Fruit fly (Drosophila melanogaster): ENCODE data around the gene CG15629.
A peak's percentile ranks its signal among the peaks of the same experiment; 100 is the strongest.

The CG15629 gene

DNA sequence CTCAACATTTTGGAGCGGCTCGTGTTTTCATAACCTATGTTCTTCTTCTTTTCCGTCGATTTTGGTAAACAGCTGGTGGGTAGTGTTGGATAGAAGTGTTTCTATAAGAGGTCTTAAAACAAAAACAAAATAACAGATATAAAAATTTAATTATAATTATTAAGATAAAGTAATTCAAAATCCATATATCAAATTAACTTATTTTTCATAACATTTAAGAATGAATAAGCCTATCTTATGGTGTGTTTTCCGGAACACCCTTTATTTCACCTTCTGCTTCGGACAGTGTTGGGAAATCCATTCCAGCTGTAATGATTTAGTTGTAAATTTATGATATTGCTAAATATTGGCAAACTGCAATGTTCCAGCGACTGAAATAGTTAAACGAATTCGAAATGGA lies 37.5 kb downstream of the CG15629 start, which contains the start of the genes mRpS2 and Mon1 (continued):
- TF ChIP-seq Hr83 (GFP tag; optimal IDR thresholded peaks at IDR 0.05; ENCODE audit: poor library complexity, severe bottlenecking) (peak; percentile 89), lola (GFP tag; optimal IDR thresholded peaks at IDR 0.05) (no peak), tai (GFP tag; optimal IDR thresholded peaks at IDR 0.05) (no peak), woc (GFP tag; optimal IDR thresholded peaks at IDR 0.05) (peak; percentile 62), usp (GFP tag; optimal IDR thresholded peaks at IDR 0.05) (no peak)

dm6 chr2L:4852605-4853102 lies 39.8 kb downstream of the CG15629 start, which contains the start of gene smog:
Gene smog (plus strand): TSS chr2L:4852864.
- TF ChIP-seq sage (GFP tag; optimal IDR thresholded peaks at IDR 0.05) = no peak
- TF ChIP-seq Dfd (GFP tag; optimal IDR thresholded peaks at IDR 0.05) = no peak
- no peak for TF ChIP-seq pan (optimal IDR thresholded peaks at IDR 0.05)
- no peak for TF ChIP-seq Mio (GFP tag; optimal IDR thresholded peaks at IDR 0.05)
- TF ChIP-seq brk (GFP tag; optimal IDR thresholded peaks at IDR 0.05) = no peak
- TF ChIP-seq CG9705 (GFP tag; optimal IDR thresholded peaks at IDR 0.05) = no peak
- no peak for TF ChIP-seq Myc (optimal IDR thresholded peaks at IDR 0.05)
- TF ChIP-seq GATAd (GFP tag; optimal IDR thresholded peaks at IDR 0.05) = no peak
- no peak for TF ChIP-seq N (GFP tag; optimal IDR thresholded peaks at IDR 0.05)
- no peak for TF ChIP-seq OdsH (GFP tag; optimal IDR thresholded peaks at IDR 0.05)
- TF ChIP-seq usp (GFP tag; optimal IDR thresholded peaks at IDR 0.05) = no peak
- no peak for TF ChIP-seq Abd-B (GFP tag; optimal IDR thresholded peaks at IDR 0.05)
- no peak for TF ChIP-seq tai (GFP tag; optimal IDR thresholded peaks at IDR 0.05)
- TF ChIP-seq Vsx2 (GFP tag; optimal IDR thresholded peaks at IDR 0.05; ENCODE audit: partially characterized antibody) = no peak
- TF ChIP-seq br (GFP tag; optimal IDR thresholded peaks at IDR 0.05) = no peak
- no peak for TF ChIP-seq CG32264 (GFP tag; optimal IDR thresholded peaks at IDR 0.05)
- no peak for TF ChIP-seq jim (GFP tag; optimal IDR thresholded peaks at IDR 0.05)

DNA sequence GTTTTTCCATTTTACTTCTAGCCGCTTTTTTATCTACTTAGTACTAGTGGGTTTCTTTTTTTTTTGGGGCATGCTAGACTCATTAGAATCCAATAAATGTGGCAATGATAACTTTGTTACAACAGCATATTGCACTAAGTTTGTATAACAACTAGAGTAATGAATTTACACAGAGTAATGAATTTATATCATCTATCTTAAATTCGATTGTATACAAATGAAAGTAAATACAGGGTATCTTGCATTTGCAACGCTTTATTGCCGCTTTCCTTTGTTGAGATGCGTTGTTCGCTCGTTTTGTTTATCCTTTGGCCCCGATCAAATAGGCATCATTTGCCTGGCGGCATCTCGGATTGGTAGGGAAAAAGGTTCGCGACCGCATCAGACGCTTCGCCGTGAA lies 42.0 kb downstream of the CG15629 start:
- TF ChIP-seq pan (optimal IDR thresholded peaks at IDR 0.05) = no peak

- peak in 1 of 2 experiments; percentile 39 for TF ChIP-seq foxo (GFP tag; optimal IDR thresholded peaks at IDR 0.05)
- peak; percentile 8 for TF ChIP-seq HLH106 (tag; optimal IDR thresholded peaks at IDR 0.05)
- TF ChIP-seq rgr (GFP tag; optimal IDR thresholded peaks at IDR 0.05) = peak; percentile 3
- peak; percentile 16 for TF ChIP-seq OdsH (GFP tag; optimal IDR thresholded peaks at IDR 0.05)
- TF ChIP-seq h (GFP tag; optimal IDR thresholded peaks at IDR 0.05) = no peak
- no peak for TF ChIP-seq Dfd (GFP tag; optimal IDR thresholded peaks at IDR 0.05)
- no peak for TF ChIP-seq lola (GFP tag; optimal IDR thresholded peaks at IDR 0.05)
- no peak for TF ChIP-seq Rel (GFP tag; optimal IDR thresholded peaks at IDR 0.05)
- TF ChIP-seq Rel (tag; optimal IDR thresholded peaks at IDR 0.05) = no peak
- peak; percentile 13 for TF ChIP-seq sv (GFP tag; optimal IDR thresholded peaks at IDR 0.05)
Measured at dm6 chr2L:4856118-4856517, 43.3 kb downstream of the CG15629 start.

DNA sequence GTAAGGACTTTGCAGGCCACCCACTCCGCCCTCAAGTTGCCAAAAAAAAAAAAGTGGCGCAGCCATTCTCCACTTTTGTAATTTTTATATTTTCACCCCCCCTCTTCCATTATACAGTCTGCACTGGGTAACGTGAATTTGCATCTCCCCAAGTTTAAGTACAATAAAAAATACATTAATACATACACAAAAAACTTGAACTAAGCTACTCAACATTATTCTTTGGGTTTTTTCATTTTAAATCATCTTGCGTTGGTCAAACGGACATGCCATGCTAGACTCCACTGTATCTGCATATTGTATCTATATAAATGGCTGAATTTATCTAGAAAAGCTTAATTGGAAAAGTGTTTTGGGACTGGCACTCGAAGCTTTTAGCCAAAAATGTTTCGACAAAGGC lies 48.7 kb downstream of the CG15629 start:
- peak in 1 of 2 experiments; percentile 10 for TF ChIP-seq foxo (GFP tag; optimal IDR thresholded peaks at IDR 0.05)
- no peak for TF ChIP-seq h (GFP tag; optimal IDR thresholded peaks at IDR 0.05)
- no peak for TF ChIP-seq OdsH (GFP tag; optimal IDR thresholded peaks at IDR 0.05)
- TF ChIP-seq psq (GFP tag; optimal IDR thresholded peaks at IDR 0.05) = no peak
- no peak for TF ChIP-seq dmrt93B (GFP tag; optimal IDR thresholded peaks at IDR 0.05)
- TF ChIP-seq HLH106 (tag; optimal IDR thresholded peaks at IDR 0.05) = peak; percentile 18

DNA sequence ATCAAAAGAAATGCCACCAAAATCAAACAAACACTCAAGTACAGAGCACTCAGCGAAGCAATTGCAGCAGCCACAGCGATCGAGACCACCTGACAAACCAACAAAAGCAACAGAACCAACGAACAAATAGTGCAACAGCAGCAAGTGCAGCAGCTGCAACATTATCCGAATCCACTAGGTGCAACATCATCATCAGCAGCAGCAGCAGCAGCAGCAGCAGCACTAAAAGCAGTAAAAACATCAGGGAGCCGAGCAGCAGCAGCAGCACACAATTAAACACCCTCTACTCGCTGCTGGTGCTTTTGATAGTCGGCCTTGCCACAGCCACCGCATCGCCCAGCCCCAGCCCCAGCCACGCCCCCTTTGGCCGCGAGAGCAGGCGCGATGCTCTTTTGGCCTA lies 52.6 kb downstream of the CG15629 start:
- TF ChIP-seq woc (GFP tag; optimal IDR thresholded peaks at IDR 0.05) = no peak
- peak; percentile 85 for TF ChIP-seq Dfd (GFP tag; optimal IDR thresholded peaks at IDR 0.05)
- no peak for TF ChIP-seq brk (GFP tag; optimal IDR thresholded peaks at IDR 0.05)
